Worm (Caenorhabditis elegans) whole organism, L2 larva: ENCODE data around the gene fzo-1.
A peak's percentile ranks its signal among the peaks of the same experiment; 100 is the strongest.

ENCODE experiments used
- C34F6.9 ChIP-seq: fragments of 150-350 bp; optimal IDR thresholded peaks from 2 replicates; lab custom pipeline; 2014; ENCODE audit warnings: missing biosample characterization, missing genetic modification characterization
- F13H6.1 ChIP-seq: sonication (generic microtip); optimal IDR thresholded peaks from 2 replicates; lab custom pipeline; 2016; ENCODE audit warnings: missing genetic modification characterization, missing compliant biosample characterization
- R02D3.7 ChIP-seq: fragments of 150-350 bp; optimal IDR thresholded peaks from 2 replicates; lab custom pipeline; 2014; ENCODE audit warnings: missing biosample characterization, missing genetic modification characterization
- Y55F3AM.14 ChIP-seq: fragments of 200-800 bp; sonication (Bioruptor generic); optimal IDR thresholded peaks from 2 replicates; lab custom pipeline; 2018; ENCODE audit warnings: mild to moderate bottlenecking, missing genetic modification characterization, missing compliant biosample characterization
- ZK546.5 ChIP-seq: sonication (generic microtip); optimal IDR thresholded peaks from 2 replicates; lab custom pipeline; 2017; ENCODE audit warnings: missing biosample characterization, missing genetic modification characterization
- aly-2 ChIP-seq: fragments of 150-350 bp; optimal IDR thresholded peaks from 2 replicates; lab custom pipeline; 2014; ENCODE audit warnings: missing biosample characterization, missing genetic modification characterization
- ama-1 ChIP-seq: fragments of 150-350 bp; optimal IDR thresholded peaks from 2 replicates; lab custom pipeline; 2018; ENCODE audit warnings: inconsistent platforms
- blmp-1 ChIP-seq: sonication (generic microtip); optimal IDR thresholded peaks from 2 replicates; lab custom pipeline; 2017; ENCODE audit warnings: missing genetic modification characterization, mild to moderate bottlenecking, missing compliant biosample characterization, antibody characterized with exemption, moderate library complexity; ENCODE audit not compliant: insufficient read depth
- ceh-16 ChIP-seq: fragments of 150-350 bp; optimal IDR thresholded peaks from 2 replicates; lab custom pipeline; 2014; ENCODE audit warnings: missing biosample characterization, missing genetic modification characterization
- crh-2 ChIP-seq: sonication (generic microtip); optimal IDR thresholded peaks from 2 replicates; lab custom pipeline; 2017; ENCODE audit warnings: missing biosample characterization, missing genetic modification characterization
- dmd-4 ChIP-seq: sonication (generic microtip); optimal IDR thresholded peaks from 2 replicates; lab custom pipeline; 2017; ENCODE audit warnings: missing biosample characterization, missing genetic modification characterization
- fos-1 ChIP-seq: fragments of 150-350 bp; optimal IDR thresholded peaks from 2 replicates; lab custom pipeline; 2014; ENCODE audit warnings: missing biosample characterization, missing genetic modification characterization
- lin-13 ChIP-seq: fragments of 150-350 bp; optimal IDR thresholded peaks from 2 replicates; lab custom pipeline; 2014; ENCODE audit warnings: missing biosample characterization, missing genetic modification reagents, missing genetic modification characterization
- lsy-2 ChIP-seq, 2 experiments: fragments of 150-350 bp in 1 of 2; sonication (generic microtip) in 1 of 2; optimal IDR thresholded peaks; 2 replicates each; lab custom pipeline; 2014 to 2017; ENCODE audit warnings: missing biosample characterization in 2 of 2, missing genetic modification characterization in 2 of 2
- mab-5 ChIP-seq: fragments of 150-350 bp; optimal IDR thresholded peaks from 2 replicates; lab custom pipeline; 2014; ENCODE audit warnings: missing biosample characterization, missing genetic modification characterization
- mdl-1 ChIP-seq, 2 experiments: fragments of 150-350 bp in 1 of 2; sonication (generic microtip) in 1 of 2; optimal IDR thresholded peaks; 2 replicates each; lab custom pipeline; 2017; ENCODE audit warnings: missing biosample characterization in 2 of 2, missing genetic modification characterization in 2 of 2
- nhr-10 ChIP-seq: sonication (generic microtip); optimal IDR thresholded peaks from 2 replicates; lab custom pipeline; 2017; ENCODE audit warnings: missing biosample characterization, missing genetic modification characterization
- nhr-129 ChIP-seq: fragments of 150-350 bp; optimal IDR thresholded peaks from 2 replicates; lab custom pipeline; 2014; ENCODE audit warnings: missing biosample characterization, missing genetic modification characterization
- nhr-237 ChIP-seq: fragments of 150-350 bp; optimal IDR thresholded peaks from 2 replicates; lab custom pipeline; 2014; ENCODE audit warnings: missing biosample characterization, missing genetic modification characterization
- nhr-77 ChIP-seq: fragments of 150-350 bp; optimal IDR thresholded peaks from 2 replicates; lab custom pipeline; 2014; ENCODE audit warnings: missing biosample characterization, missing genetic modification characterization
- skn-1 ChIP-seq: sonication (generic microtip); optimal IDR thresholded peaks from 2 replicates; lab custom pipeline; 2017; ENCODE audit warnings: missing biosample characterization, missing genetic modification characterization
- sma-3 ChIP-seq: sonication (generic microtip); optimal IDR thresholded peaks from 2 replicates; lab custom pipeline; 2016; ENCODE audit warnings: missing genetic modification reagents, missing genetic modification characterization, missing compliant biosample characterization
- sma-9 ChIP-seq, 2 experiments: fragments of 150-350 bp in 1 of 2; sonication (generic microtip) in 1 of 2; optimal IDR thresholded peaks; 2 replicates each; lab custom pipeline; 2014 to 2016; ENCODE audit warnings: missing genetic modification characterization in 2 of 2, mild to moderate bottlenecking in 1 of 2, missing biosample characterization in 1 of 2, missing compliant biosample characterization in 1 of 2, missing genetic modification reagents in 1 of 2, moderate library complexity in 1 of 2
- snpc-4 ChIP-seq: fragments of 150-350 bp; optimal IDR thresholded peaks from 2 replicates; lab custom pipeline; 2014; ENCODE audit warnings: missing biosample characterization, missing genetic modification characterization
- unc-39 ChIP-seq: fragments of 150-350 bp; optimal IDR thresholded peaks from 2 replicates; lab custom pipeline; 2014; ENCODE audit warnings: missing biosample characterization, missing genetic modification characterization
- unc-55 ChIP-seq: fragments of 150-350 bp; sonication (generic microtip); optimal IDR thresholded peaks from 3 replicates; lab custom pipeline; 2014; ENCODE audit warnings: missing biosample characterization, missing genetic modification reagents, missing genetic modification characterization
- unc-62 ChIP-seq: fragments of 150-350 bp; optimal IDR thresholded peaks from 2 replicates; lab custom pipeline; 2014; ENCODE audit warnings: missing biosample characterization, missing genetic modification reagents, missing genetic modification characterization
- zag-1 ChIP-seq: fragments of 150-350 bp; optimal IDR thresholded peaks from 2 replicates; lab custom pipeline; 2014; ENCODE audit warnings: missing biosample characterization, missing genetic modification characterization
- ztf-1 ChIP-seq: fragments of 200-800 bp; sonication (Bioruptor generic); conservative IDR thresholded peaks from 2 replicates; pipeline ENCODE4 v1.3.6; 2022; ENCODE audit warnings: missing genetic modification characterization, missing compliant biosample characterization
- ztf-11 ChIP-seq: sonication (generic microtip); optimal IDR thresholded peaks from 2 replicates; lab custom pipeline; 2017; ENCODE audit warnings: missing biosample characterization, missing genetic modification characterization

fzo-1 gene

DNA sequence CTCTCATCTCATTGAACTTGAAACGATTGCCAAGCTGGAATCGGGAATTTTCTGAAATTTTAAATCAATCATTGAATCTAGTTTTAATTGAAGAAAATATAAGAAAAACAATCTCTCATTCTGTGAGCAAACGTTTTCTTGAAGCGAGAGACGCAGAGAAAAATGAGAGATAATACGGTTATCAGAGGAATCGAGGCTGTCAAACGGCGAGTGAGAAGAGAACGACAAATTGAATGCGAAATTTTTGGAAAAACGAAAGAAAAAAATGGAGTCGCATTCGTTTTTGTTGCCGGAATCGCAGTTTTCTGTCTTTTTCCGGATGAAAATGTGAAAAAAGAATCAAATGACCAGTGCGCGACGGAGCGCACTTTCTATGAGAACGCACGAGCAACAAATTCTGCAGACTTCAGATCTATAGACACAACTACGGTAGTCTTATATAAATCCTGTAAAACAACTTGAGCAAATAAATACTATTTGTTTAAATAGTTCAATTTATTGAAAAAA is 37.6 kb upstream of the fzo-1 start, which contains the start of gene tex-2:
TSS of gene tex-2 (minus strand) at position 51 of the 507 bp plus-strand sequence.
- TF ChIP-seq crh-2 (tag; lab: Kevin White, UChicago) (peak; percentile 9), blmp-1 (no peak), lin-13 (GFP tag; lab: Kevin White, UChicago) (peak; percentile 13), Y55F3AM.14 (GFP tag; lab: Kevin White, UChicago) (no peak), C34F6.9 (tag; lab: Kevin White, UChicago) (peak; percentile 34), unc-55 (GFP tag; lab: Kevin White, UChicago) (peak; percentile 55), fos-1 (tag; lab: Kevin White, UChicago) (peak; percentile 77), lsy-2 (tag; optimal IDR thresholded peaks at IDR 0.05; lab: Kevin White, UChicago) (peak in 1 of 2 experiments; percentile 33), F13H6.1 (tag; lab: Kevin White, UChicago) (peak; percentile 32), nhr-129 (tag; lab: Kevin White, UChicago) (peak; percentile 48), zag-1 (tag; lab: Kevin White, UChicago) (peak; percentile 24), sma-3 (GFP tag; lab: Kevin White, UChicago) (no peak), nhr-77 (tag; lab: Kevin White, UChicago) (no peak)

DNA sequence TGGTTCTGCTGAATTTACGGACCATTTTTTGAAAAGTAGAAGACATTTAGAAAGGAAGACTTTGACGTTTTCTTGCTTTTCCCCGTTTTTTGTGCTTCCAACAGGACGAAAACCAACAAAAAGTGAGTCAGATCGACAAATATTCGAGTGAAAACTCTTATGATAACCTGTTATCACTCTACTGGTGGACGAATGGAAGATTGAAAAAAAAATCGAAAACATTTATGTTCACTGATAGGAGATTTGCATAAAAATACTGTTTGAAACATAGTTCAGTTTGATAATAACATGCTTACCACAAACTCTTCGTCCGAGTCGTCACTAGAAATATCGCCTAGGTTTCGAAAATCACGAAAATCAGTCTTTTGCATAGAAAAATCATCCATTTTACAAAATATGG is 36.4 kb upstream of the fzo-1 start:
- TF ChIP-seq lsy-2 (tag; optimal IDR thresholded peaks at IDR 0.05; lab: Kevin White, UChicago), result no peak
- peak; percentile 53 for TF ChIP-seq fos-1 (tag; lab: Kevin White, UChicago)

ce11 chrII:5871508-5871907 is 35.5 kb upstream of the fzo-1 start:
- TF ChIP-seq mab-5 (tag; lab: Kevin White, UChicago), result peak; percentile 73
- no peak for TF ChIP-seq fos-1 (tag; lab: Kevin White, UChicago)
- TF ChIP-seq sma-9 (GFP tag; optimal IDR thresholded peaks at IDR 0.05; lab: Kevin White, UChicago), result peak; percentile 16
- TF ChIP-seq sma-9 (tag; optimal IDR thresholded peaks at IDR 0.05; lab: Kevin White, UChicago), result no peak
- TF ChIP-seq nhr-129 (tag; lab: Kevin White, UChicago), result peak; percentile 23
- no peak for TF ChIP-seq dmd-4 (tag; lab: Kevin White, UChicago)
- no peak for TF ChIP-seq R02D3.7
- TF ChIP-seq unc-55 (GFP tag; lab: Kevin White, UChicago), result peak; percentile 45
- no peak for TF ChIP-seq crh-2 (tag; lab: Kevin White, UChicago)

DNA sequence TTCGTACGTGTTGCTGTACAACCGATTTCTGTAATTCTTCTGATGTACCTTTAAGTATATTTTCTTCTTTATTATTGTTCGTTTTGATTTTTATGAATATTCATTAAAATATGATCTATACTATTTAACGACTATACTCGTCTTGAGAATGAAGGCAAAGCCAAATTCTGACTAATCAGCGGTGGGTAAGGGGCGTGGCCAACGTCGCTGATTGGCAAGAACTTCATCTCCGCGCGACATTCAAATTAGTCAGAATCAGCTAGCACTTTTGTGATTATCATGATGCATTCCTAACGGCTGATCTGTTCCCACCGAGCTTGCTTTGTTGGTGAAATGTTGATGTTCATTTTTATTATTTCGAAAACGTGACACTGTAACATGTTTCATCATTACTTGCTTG is 30.9 kb upstream of the fzo-1 start:
- TF ChIP-seq ZK546.5 (tag; lab: Kevin White, UChicago) (no peak), unc-62 (GFP tag; lab: Kevin White, UChicago) (no peak), crh-2 (tag; lab: Kevin White, UChicago) (no peak), nhr-237 (tag; lab: Kevin White, UChicago) (no peak), ceh-16 (tag; lab: Kevin White, UChicago) (no peak), nhr-129 (tag; lab: Kevin White, UChicago) (no peak), F13H6.1 (tag; lab: Kevin White, UChicago) (no peak), ama-1 (lab: Kevin White, UChicago) (no peak), R02D3.7 (no peak), mdl-1 (tag; optimal IDR thresholded peaks at IDR 0.05; lab: Kevin White, UChicago) (no peak), fos-1 (tag; lab: Kevin White, UChicago) (no peak), aly-2 (no peak), unc-39 (no peak), nhr-10 (tag; lab: Kevin White, UChicago) (no peak), snpc-4 (no peak), ztf-1 (GFP tag; lab: Robert Waterston, UW) (no peak), ztf-11 (tag; lab: Kevin White, UChicago) (no peak), skn-1 (no peak)

DNA sequence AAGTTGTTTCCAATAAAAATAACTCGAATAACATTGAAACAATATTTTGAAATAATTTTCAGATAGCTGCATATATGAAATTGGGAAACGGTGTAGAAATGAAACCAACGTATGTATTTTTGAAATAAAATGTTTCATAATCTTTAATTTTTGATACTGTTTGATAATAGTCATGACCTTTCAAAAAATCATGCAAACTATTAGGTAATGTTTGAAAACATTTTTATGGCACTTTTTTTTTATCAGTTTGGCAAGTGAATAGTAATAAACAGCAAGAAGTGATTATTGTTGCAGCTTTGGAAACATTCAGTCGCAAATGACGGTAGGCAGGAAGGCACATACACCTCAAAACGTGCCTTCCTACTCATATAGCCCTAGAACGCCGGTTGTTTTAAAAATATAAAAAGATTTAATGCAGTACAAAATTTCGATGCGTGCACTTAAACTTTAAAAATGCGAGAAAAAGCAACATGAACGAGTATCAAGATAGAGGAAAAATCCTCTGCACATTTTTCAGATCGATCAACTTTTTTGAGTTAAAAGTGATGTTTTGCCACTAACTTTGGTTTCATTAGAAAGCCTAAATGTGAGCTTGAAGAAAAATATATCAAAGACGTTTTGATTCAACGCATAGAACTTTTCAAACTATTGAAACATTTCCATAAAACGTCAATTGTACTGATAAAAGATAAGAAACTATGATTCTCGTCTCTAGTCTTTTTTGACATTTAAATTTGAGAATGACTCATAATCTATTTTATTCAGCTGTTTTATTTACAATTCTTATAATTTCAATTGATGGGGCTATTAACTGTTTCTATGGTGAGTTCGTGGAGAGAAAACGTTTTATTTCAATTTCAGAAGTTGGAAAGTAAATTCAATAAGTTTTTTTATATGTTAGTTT is 29.7 kb upstream of the fzo-1 start, which contains the start of gene F55C12.19:
TSS of gene F55C12.19 (plus strand) at position 735 of the 904 bp plus-strand sequence.
- TF ChIP-seq R02D3.7, result no peak
- TF ChIP-seq sma-3 (GFP tag; lab: Kevin White, UChicago), result no peak
- peak; percentile 89 for TF ChIP-seq fos-1 (tag; lab: Kevin White, UChicago)
